Worm (Caenorhabditis elegans) whole organism, L2 larva: ENCODE measurements around the gene ssq-1.

Experiments used
- aly-2 ChIP-seq: fragments of 150-350 bp; optimal IDR thresholded peaks from 2 replicates; lab custom pipeline; 2014; ENCODE audit warnings: missing biosample characterization, missing genetic modification characterization
- lin-39 ChIP-seq: fragments of 150-350 bp; optimal IDR thresholded peaks from 2 replicates; lab custom pipeline; 2014; ENCODE audit warnings: missing biosample characterization, missing genetic modification reagents, missing genetic modification characterization
- snpc-4 ChIP-seq: fragments of 150-350 bp; optimal IDR thresholded peaks from 2 replicates; lab custom pipeline; 2014; ENCODE audit warnings: missing biosample characterization, missing genetic modification characterization

DNA sequence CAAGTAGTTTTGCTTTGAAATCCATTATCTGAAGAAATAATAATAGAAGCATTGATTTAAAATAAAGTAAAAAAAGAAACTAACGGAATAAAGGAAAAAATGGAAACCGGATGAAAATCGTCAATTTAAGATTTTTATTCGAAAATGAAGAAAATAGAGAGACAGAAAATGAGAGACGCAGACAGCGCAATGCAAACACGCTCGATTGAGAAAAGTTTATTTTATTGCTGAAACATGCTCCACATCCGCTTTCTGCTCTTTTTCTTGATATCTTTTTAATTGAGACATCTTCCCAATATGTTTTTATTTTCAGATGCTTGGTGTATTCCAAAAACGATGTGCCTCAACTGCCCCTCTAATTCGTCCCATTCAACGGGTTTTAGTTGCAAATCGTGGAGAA lies 31.9 kb downstream of the ssq-1 start, which contains the start of the genes prp-18 and mccc-1:
- TF ChIP-seq lin-39 (no peak), snpc-4 (tag; lab: Kevin White, UChicago) (no peak), aly-2 (tag; lab: Kevin White, UChicago) (no peak)
